Worm (Caenorhabditis elegans) whole organism, young adult: ENCODE results near the gene C06A8.8.

Experiments used
- C17E4.6 ChIP-seq: fragments of 200-800 bp; sonication (Bioruptor generic); IDR thresholded peaks from 2 replicates; pipeline ENCODE4 v1.3.6; 2022; ENCODE audit warnings: missing genetic modification reagents, missing genetic modification characterization, missing compliant biosample characterization
- F37B4.10 ChIP-seq: fragments of 200-800 bp; sonication (Bioruptor generic); IDR thresholded peaks from 2 replicates; pipeline ENCODE4 v1.3.6; 2022; ENCODE audit warnings: missing genetic modification characterization, missing compliant biosample characterization
- F57C9.4 ChIP-seq: sonication (generic microtip); optimal IDR thresholded peaks from 2 replicates; lab custom pipeline; 2017; ENCODE audit warnings: mild to moderate bottlenecking, missing genetic modification characterization, missing compliant biosample characterization
- Y53F4B.3 ChIP-seq: fragments of 200-800 bp; sonication (Bioruptor generic); IDR thresholded peaks from 2 replicates; pipeline ENCODE4 v1.3.6; 2022; ENCODE audit warnings: missing genetic modification reagents, missing genetic modification characterization, missing compliant biosample characterization
- ama-1 ChIP-seq, 3 experiments: fragments of 150-350 bp in 1 of 3; sonication (generic microtip) in 2 of 3; optimal IDR thresholded peaks; 2 replicates each; lab custom pipeline; 2014 to 2018; ENCODE audit warnings: missing biosample characterization in 2 of 3, missing genetic modification characterization in 2 of 3, missing genetic modification reagents in 2 of 3
- athp-1 ChIP-seq: sonication (generic microtip); optimal IDR thresholded peaks from 2 replicates; lab custom pipeline; 2017; ENCODE audit warnings: mild to moderate bottlenecking, missing genetic modification characterization, missing compliant biosample characterization
- attf-5 ChIP-seq: fragments of 200-800 bp; sonication (Bioruptor generic); optimal IDR thresholded peaks from 2 replicates; lab custom pipeline; 2018; ENCODE audit warnings: mild to moderate bottlenecking, missing genetic modification characterization, missing compliant biosample characterization
- ceh-91 ChIP-seq: fragments of 200-800 bp; sonication (Bioruptor generic); IDR thresholded peaks from 2 replicates; pipeline ENCODE4 v1.3.6; 2022; ENCODE audit warnings: missing genetic modification reagents, missing genetic modification characterization, missing compliant biosample characterization
- dpl-1 ChIP-seq: fragments of 150-350 bp; optimal IDR thresholded peaks from 2 replicates; lab custom pipeline; 2014; ENCODE audit warnings: missing biosample characterization, missing genetic modification reagents, missing genetic modification characterization
- efl-1 ChIP-seq: fragments of 150-350 bp; optimal IDR thresholded peaks from 2 replicates; lab custom pipeline; 2014; ENCODE audit warnings: missing biosample characterization, missing genetic modification reagents, missing genetic modification characterization
- ekl-4 ChIP-seq: fragments of 200-800 bp; sonication (Bioruptor generic); IDR thresholded peaks from 2 replicates; pipeline ENCODE4 v1.3.6; 2022; ENCODE audit warnings: missing genetic modification reagents, missing genetic modification characterization, missing compliant biosample characterization
- fkh-3 ChIP-seq: sonication (generic microtip); optimal IDR thresholded peaks from 2 replicates; lab custom pipeline; 2016; ENCODE audit warnings: mild to moderate bottlenecking, missing genetic modification characterization, missing compliant biosample characterization
- gei-17 ChIP-seq: fragments of 200-800 bp; sonication (Bioruptor generic); optimal IDR thresholded peaks from 2 replicates; lab custom pipeline; 2018; ENCODE audit warnings: mild to moderate bottlenecking, missing genetic modification characterization, missing compliant biosample characterization
- him-1 ChIP-seq: sonication (generic microtip); optimal IDR thresholded peaks from 2 replicates; lab custom pipeline; 2016; ENCODE audit warnings: missing genotype, missing genetic modification reagents, missing genetic modification characterization, missing compliant biosample characterization
- hrde-1 ChIP-seq: sonication (generic microtip); optimal IDR thresholded peaks from 2 replicates; lab custom pipeline; 2016; ENCODE audit warnings: missing genetic modification characterization, mild to moderate bottlenecking, missing compliant biosample characterization, moderate library complexity, missing genotype, missing genetic modification reagents, borderline replicate concordance
- hsf-1 ChIP-seq: fragments of 200-800 bp; sonication (Bioruptor generic); IDR thresholded peaks from 2 replicates; pipeline ENCODE4 v1.3.6; 2022; ENCODE audit warnings: missing genetic modification reagents, missing genetic modification characterization, missing compliant biosample characterization
- lin-40 ChIP-seq: sonication (generic microtip); optimal IDR thresholded peaks from 2 replicates; lab custom pipeline; 2016; ENCODE audit warnings: missing genetic modification characterization, mild to moderate bottlenecking, missing compliant biosample characterization, missing genotype, missing genetic modification reagents
- lin-54 ChIP-seq: fragments of 200-800 bp; sonication (Bioruptor generic); optimal IDR thresholded peaks from 2 replicates; lab custom pipeline; 2018; ENCODE audit warnings: mild to moderate bottlenecking, missing genetic modification characterization, missing compliant biosample characterization
- madf-10 ChIP-seq: sonication (generic microtip); optimal IDR thresholded peaks from 2 replicates; lab custom pipeline; 2016; ENCODE audit warnings: mild to moderate bottlenecking, missing genetic modification characterization, missing compliant biosample characterization
- madf-6 ChIP-seq: fragments of 200-800 bp; sonication (Bioruptor generic); IDR thresholded peaks from 2 replicates; pipeline ENCODE4 v1.3.6; 2022; ENCODE audit warnings: missing genetic modification reagents, missing genetic modification characterization, missing compliant biosample characterization
- madf-8 ChIP-seq: fragments of 200-800 bp; sonication (Bioruptor generic); conservative IDR thresholded peaks from 2 replicates; pipeline ENCODE4 v1.3.6; 2022; ENCODE audit warnings: missing genetic modification reagents, missing genetic modification characterization, missing compliant biosample characterization
- mcd-1 ChIP-seq: fragments of 200-800 bp; sonication (Bioruptor generic); IDR thresholded peaks from 2 replicates; pipeline ENCODE4 v1.3.6; 2022; ENCODE audit warnings: missing genetic modification reagents, missing genetic modification characterization, missing compliant biosample characterization
- nfya-2 ChIP-seq: fragments of 200-800 bp; sonication (Bioruptor generic); IDR thresholded peaks from 2 replicates; pipeline ENCODE4 v1.3.6; 2022; ENCODE audit warnings: missing genetic modification reagents, missing genetic modification characterization, missing compliant biosample characterization
- nhr-120 ChIP-seq: fragments of 200-800 bp; sonication (Bioruptor generic); IDR thresholded peaks from 2 replicates; pipeline ENCODE4 v1.3.6; 2022; ENCODE audit warnings: missing genetic modification characterization, missing compliant biosample characterization
- nhr-27 ChIP-seq: fragments of 200-800 bp; sonication (Bioruptor generic); optimal IDR thresholded peaks from 2 replicates; lab custom pipeline; 2018; ENCODE audit warnings: mild to moderate bottlenecking, missing genetic modification characterization, moderate library complexity, missing compliant biosample characterization
- repo-1 ChIP-seq: sonication (generic microtip); optimal IDR thresholded peaks from 2 replicates; lab custom pipeline; 2017; ENCODE audit warnings: mild to moderate bottlenecking, missing genetic modification characterization, missing compliant biosample characterization
- snpc-1.1 ChIP-seq: sonication (generic microtip); optimal IDR thresholded peaks from 2 replicates; lab custom pipeline; 2017; ENCODE audit warnings: missing genetic modification characterization, mild to moderate bottlenecking, missing compliant biosample characterization, antibody characterized with exemption, moderate library complexity, missing genotype, missing genetic modification reagents; ENCODE audit not compliant: insufficient read depth
- sptf-2 ChIP-seq: fragments of 200-800 bp; sonication (Bioruptor generic); optimal IDR thresholded peaks from 2 replicates; lab custom pipeline; 2018; ENCODE audit warnings: mild to moderate bottlenecking, missing genetic modification characterization, missing compliant biosample characterization
- tbp1 ChIP-seq: fragments of 200-800 bp; sonication (Bioruptor generic); optimal IDR thresholded peaks from 2 replicates; lab custom pipeline; 2018; ENCODE audit warnings: mild to moderate bottlenecking, missing genetic modification characterization, missing compliant biosample characterization
- unc-130 ChIP-seq: sonication (generic microtip); optimal IDR thresholded peaks from 2 replicates; lab custom pipeline; 2016; ENCODE audit warnings: missing genetic modification reagents, missing genetic modification characterization, missing compliant biosample characterization
- ztf-25 ChIP-seq: fragments of 200-800 bp; sonication (Bioruptor generic); IDR thresholded peaks from 2 replicates; pipeline ENCODE4 v1.3.6; 2022; ENCODE audit warnings: missing genetic modification reagents, missing genetic modification characterization, missing compliant biosample characterization
- ztf-26 ChIP-seq: sonication (generic microtip); optimal IDR thresholded peaks from 2 replicates; lab custom pipeline; 2017; ENCODE audit warnings: missing genetic modification characterization, missing compliant biosample characterization
- ztf-28 ChIP-seq: fragments of 200-800 bp; sonication (Bioruptor generic); IDR thresholded peaks from 2 replicates; pipeline ENCODE4 v1.3.6; 2022; ENCODE audit warnings: missing genetic modification reagents, missing genetic modification characterization, missing compliant biosample characterization
- ztf-3 ChIP-seq: fragments of 200-800 bp; sonication (Bioruptor generic); optimal IDR thresholded peaks from 2 replicates; lab custom pipeline; 2018; ENCODE audit warnings: mild to moderate bottlenecking, missing genetic modification characterization, missing compliant biosample characterization
- ztf-6 ChIP-seq: fragments of 200-800 bp; sonication (Bioruptor generic); IDR thresholded peaks from 2 replicates; pipeline ENCODE4 v1.3.6; 2022; ENCODE audit warnings: missing genetic modification reagents, missing genetic modification characterization, missing compliant biosample characterization

Gene C06A8.8

DNA sequence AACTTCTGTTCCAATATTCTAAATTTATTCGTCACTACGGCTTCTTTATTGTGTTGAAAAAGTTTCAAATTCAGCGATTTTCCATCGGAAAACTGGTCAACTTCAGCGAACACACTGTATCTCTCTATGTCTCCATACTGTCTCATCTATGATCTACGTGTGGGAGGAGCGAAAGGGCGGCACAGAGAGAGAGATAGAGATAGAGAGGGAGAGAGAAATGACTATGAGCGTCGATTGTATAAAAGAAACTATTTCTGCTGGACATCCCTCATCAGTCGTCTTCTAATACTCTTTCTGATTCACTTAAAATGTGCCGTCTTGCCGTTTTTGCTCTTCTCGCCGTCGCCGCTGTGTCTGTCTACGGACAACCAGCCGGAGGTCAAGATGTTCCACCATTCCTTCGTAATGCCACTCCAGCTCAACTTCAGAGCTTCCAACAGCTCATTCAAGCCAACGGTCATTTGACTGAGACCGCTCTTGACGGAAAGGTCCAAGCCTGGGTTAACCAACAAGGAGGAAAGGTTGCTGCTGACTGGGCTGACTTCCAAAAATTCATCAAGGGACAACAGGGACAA, 18.6 kb upstream of the C06A8.8 start, which contains the start of gene srlf-1:
Gene srlf-1 (plus strand): TSS at position 268 of the 575 bp plus-strand sequence.
- TF ChIP-seq ztf-26 (tag; lab: Kevin White, UChicago): peak; percentile 42
- no peak for TF ChIP-seq snpc-1.1 (tag; lab: Kevin White, UChicago)
- no peak for TF ChIP-seq sptf-2 (GFP tag; lab: Kevin White, UChicago)
- TF ChIP-seq ama-1 (optimal IDR thresholded peaks at IDR 0.05; lab: Kevin White, UChicago): peak; percentile 43
- no peak for TF ChIP-seq ama-1 (GFP tag; optimal IDR thresholded peaks at IDR 0.05; lab: Kevin White, UChicago)
- TF ChIP-seq attf-5 (GFP tag; lab: Kevin White, UChicago): no peak
- no peak for TF ChIP-seq nhr-27 (tag; lab: Kevin White, UChicago)
- peak; percentile 11 for TF ChIP-seq lin-40 (tag; lab: Kevin White, UChicago)
- no peak for TF ChIP-seq repo-1 (tag; lab: Kevin White, UChicago)
- TF ChIP-seq tbp1 (GFP tag; lab: Kevin White, UChicago): no peak
- no peak for TF ChIP-seq nhr-120 (GFP tag; lab: Robert Waterston, UW)
- TF ChIP-seq F37B4.10: 0 out of 2 replicates have a peak, but pooled peaks have one; percentile 18
- TF ChIP-seq fkh-3 (tag; lab: Kevin White, UChicago): no peak
- no peak for TF ChIP-seq ztf-25 (GFP tag; lab: Robert Waterston, UW)
- 0 out of 2 replicates have a peak, but pooled peaks have one; percentile 8 for TF ChIP-seq mcd-1 (GFP tag; lab: Robert Waterston, UW)

DNA sequence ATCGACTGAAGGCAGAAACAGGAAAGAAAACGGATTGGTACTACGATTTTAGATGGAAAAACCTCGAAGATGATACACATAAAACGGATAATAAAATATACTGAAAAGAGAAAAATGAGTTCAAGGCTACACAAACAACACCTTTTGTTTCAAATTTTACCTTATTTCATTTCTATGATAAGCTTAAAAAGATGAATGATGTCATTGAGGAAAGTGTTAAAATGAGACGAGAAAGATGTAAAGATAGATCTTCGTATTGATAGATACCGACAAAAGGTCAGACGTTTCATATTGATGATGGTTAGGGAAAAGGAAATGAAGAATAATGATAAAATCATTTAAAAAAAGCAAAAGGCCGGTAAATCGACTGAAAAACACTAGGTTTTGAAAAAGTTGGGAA, 17.8 kb upstream of the C06A8.8 start:
- no peak for TF ChIP-seq nfya-2
- TF ChIP-seq madf-6 (GFP tag; lab: Robert Waterston, UW): no peak
- no peak for TF ChIP-seq F57C9.4
- TF ChIP-seq gei-17 (GFP tag; lab: Kevin White, UChicago): no peak
- no peak for TF ChIP-seq ztf-6 (GFP tag; lab: Robert Waterston, UW)
- no peak for TF ChIP-seq ekl-4 (GFP tag; lab: Robert Waterston, UW)
- TF ChIP-seq athp-1 (tag; lab: Kevin White, UChicago): no peak
- no peak for TF ChIP-seq ztf-28
- TF ChIP-seq Y53F4B.3 (GFP tag; lab: Robert Waterston, UW): no peak
- TF ChIP-seq C17E4.6 (GFP tag; lab: Robert Waterston, UW): no peak
- TF ChIP-seq madf-10 (tag; lab: Kevin White, UChicago): no peak
- TF ChIP-seq unc-130 (GFP tag; lab: Kevin White, UChicago): no peak
- no peak for TF ChIP-seq ztf-3 (GFP tag; lab: Kevin White, UChicago)
- no peak for TF ChIP-seq hsf-1 (GFP tag; lab: Robert Waterston, UW)
- TF ChIP-seq, all 124 proteins: peak for 0

DNA sequence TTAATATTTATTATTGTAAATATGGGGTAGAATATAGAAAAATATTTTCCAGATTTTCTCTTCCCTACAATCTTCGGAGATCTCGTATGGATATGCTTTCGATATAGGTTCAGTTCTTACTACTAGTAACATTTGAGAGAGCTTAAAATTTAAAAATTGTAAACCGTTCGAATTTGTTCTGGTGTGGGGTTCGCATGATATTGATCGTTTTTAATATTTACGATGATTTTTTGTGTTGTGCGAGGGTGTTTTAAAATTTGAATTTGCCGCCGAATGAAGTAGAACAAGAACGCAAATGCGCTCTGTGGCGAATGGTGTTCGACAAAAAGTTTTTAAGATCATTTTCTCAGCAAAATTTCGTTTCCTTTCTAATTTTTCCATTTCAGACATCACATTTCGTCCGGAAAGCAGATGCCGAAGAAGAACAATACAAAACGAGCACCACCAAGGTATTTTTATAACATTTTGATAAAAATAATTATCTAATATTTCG, 11.7 kb upstream of the C06A8.8 start, which contains the start of gene skr-17:
Gene skr-17 (plus strand): TSS at position 51 of the 493 bp plus-strand sequence.
- TF ChIP-seq ceh-91 (GFP tag; lab: Robert Waterston, UW) (0 out of 2 replicates have a peak, but pooled peaks have one; percentile 12), dpl-1 (peak; percentile 27), unc-130 (GFP tag; lab: Kevin White, UChicago) (no peak), ztf-28 (no peak), lin-54 (GFP tag; lab: Kevin White, UChicago) (peak; percentile 11), madf-6 (GFP tag; lab: Robert Waterston, UW) (peak; percentile 42; the same call in 1 of the 2 replicates), efl-1 (peak; percentile 63), hrde-1 (tag; lab: Kevin White, UChicago) (no peak), him-1 (tag; lab: Kevin White, UChicago) (peak; percentile 9), athp-1 (tag; lab: Kevin White, UChicago) (no peak), madf-8 (GFP tag; lab: Robert Waterston, UW) (peak; percentile 13; the same call in 1 of the 2 replicates)
